Worm (Caenorhabditis elegans): ENCODE measurements around the gene ceh-75.

The ceh-75 gene

DNA sequence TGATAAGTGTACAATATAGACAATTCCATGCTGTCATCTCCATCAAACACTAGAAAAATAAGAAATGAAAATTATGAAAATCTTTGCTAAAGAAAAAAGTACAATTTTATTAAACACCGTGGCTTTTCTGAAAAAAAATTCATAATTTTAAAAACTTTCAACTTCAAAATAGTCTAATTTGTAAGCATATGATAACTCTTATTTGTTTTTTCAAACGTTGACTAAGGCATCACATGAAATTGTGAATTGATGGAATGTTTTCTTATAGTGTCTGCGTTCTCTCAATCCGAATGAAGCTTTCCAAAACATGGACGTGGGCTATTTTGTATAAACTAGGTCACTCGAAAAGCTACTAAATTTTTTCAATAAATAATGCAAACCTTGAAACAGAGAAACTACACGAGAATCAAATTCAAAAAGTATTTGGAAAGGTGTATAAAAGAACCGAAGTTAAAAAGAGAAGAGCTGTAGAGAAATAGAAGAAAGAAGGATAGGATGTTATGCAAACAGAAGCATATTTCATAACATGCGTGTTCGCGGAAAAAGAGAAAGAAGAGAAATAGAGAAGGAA lies 35.1 kb upstream of the ceh-75 start, which contains the start of gene clp-9:
Gene clp-9 (minus strand): TSS at position 51 of the 571 bp plus-strand sequence.
- TF ChIP-seq lin-39 (tag; optimal IDR thresholded peaks at IDR 0.05) (no peak), Y55F3AM.14 (GFP tag; optimal IDR thresholded peaks at IDR 0.05) (no peak), ZK546.5 (tag; optimal IDR thresholded peaks at IDR 0.05) (no peak), egl-27 (tag; optimal IDR thresholded peaks at IDR 0.05) (no peak), nhr-10 (tag; optimal IDR thresholded peaks at IDR 0.05) (no peak), fos-1 (tag; optimal IDR thresholded peaks at IDR 0.05) (no peak), snpc-4 (tag; optimal IDR thresholded peaks at IDR 0.05) (no peak), lsy-2 (tag; optimal IDR thresholded peaks at IDR 0.05) (no peak), unc-55 (GFP tag; optimal IDR thresholded peaks at IDR 0.05) (peak; percentile 77), gmeb-1 (tag; optimal IDR thresholded peaks at IDR 0.05) (no peak), C34F6.9 (tag; optimal IDR thresholded peaks at IDR 0.05) (peak; percentile 31), mab-5 (tag; optimal IDR thresholded peaks at IDR 0.05) (no peak)

DNA sequence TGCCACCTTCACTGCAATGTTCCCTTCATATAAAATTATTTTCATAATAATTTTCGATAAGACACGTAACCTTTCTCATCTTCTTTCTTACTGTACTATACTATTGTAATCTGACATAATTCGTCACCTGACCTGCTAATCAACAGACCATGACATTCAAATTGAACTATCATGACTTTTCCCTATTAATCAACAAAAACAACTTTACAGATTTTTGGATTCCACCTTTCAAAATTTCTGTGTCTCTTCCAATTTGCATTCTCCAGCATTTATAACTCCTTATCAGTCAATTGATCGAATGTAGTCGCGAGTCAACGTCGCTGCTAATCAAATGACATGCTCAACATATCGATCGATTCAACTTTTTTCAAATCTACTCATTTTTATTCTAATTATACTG lies 31.5 kb upstream of the ceh-75 start, which contains the start of gene fshr-1:
Gene fshr-1 (plus strand): TSS at position 209 of the 400 bp plus-strand sequence.
- TF ChIP-seq crh-2 (tag; optimal IDR thresholded peaks at IDR 0.05): peak; percentile 30
- no peak for TF ChIP-seq mab-5 (tag; optimal IDR thresholded peaks at IDR 0.05)
- no peak for TF ChIP-seq unc-62 (GFP tag; optimal IDR thresholded peaks at IDR 0.05)
- no peak for TF ChIP-seq gmeb-1 (tag; optimal IDR thresholded peaks at IDR 0.05)
- no peak for TF ChIP-seq nhr-77 (tag; optimal IDR thresholded peaks at IDR 0.05)
- TF ChIP-seq nhr-23 (tag; optimal IDR thresholded peaks at IDR 0.05): no peak
- TF ChIP-seq fos-1 (tag; optimal IDR thresholded peaks at IDR 0.05): peak; percentile 57

DNA sequence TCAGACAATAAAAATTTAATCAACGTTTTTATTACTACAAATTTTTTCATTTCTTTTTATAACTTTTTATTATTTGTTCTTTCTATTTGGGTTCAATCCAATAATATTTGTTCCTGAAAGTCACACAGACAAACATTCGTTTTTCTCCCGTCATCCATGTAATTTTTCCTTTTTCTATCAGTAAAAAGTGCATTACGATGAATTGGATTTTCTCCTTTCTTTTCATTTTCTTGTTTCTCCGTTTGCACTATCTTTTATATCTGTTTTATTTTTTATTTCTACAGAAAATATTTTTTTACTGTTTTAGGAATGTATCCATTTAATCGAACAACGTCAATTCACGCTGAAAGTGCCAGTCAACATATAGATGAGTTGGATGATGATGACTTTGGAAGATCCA lies 21.9 kb upstream of the ceh-75 start, which contains the start of gene egl-47:
Gene egl-47 (plus strand): TSS at position 301 of the 400 bp plus-strand sequence.
- TF ChIP-seq crh-2 (tag; optimal IDR thresholded peaks at IDR 0.05) (no peak), ama-1 (optimal IDR thresholded peaks at IDR 0.05) (no peak), dmd-4 (tag; optimal IDR thresholded peaks at IDR 0.05) (no peak), nhr-6 (tag; optimal IDR thresholded peaks at IDR 0.05) (no peak), gmeb-1 (tag; optimal IDR thresholded peaks at IDR 0.05) (no peak), ZK546.5 (tag; optimal IDR thresholded peaks at IDR 0.05) (no peak), peb-1 (tag; optimal IDR thresholded peaks at IDR 0.05) (no peak), R02D3.7 (tag; optimal IDR thresholded peaks at IDR 0.05) (no peak), mab-5 (tag; optimal IDR thresholded peaks at IDR 0.05) (no peak), ceh-82 (tag; optimal IDR thresholded peaks at IDR 0.05) (no peak), fos-1 (tag; optimal IDR thresholded peaks at IDR 0.05) (no peak), skn-1 (tag; optimal IDR thresholded peaks at IDR 0.05) (no peak), lsy-2 (tag; optimal IDR thresholded peaks at IDR 0.05) (no peak), Y55F3AM.14 (GFP tag; optimal IDR thresholded peaks at IDR 0.05) (no peak), lin-11 (tag; optimal IDR thresholded peaks at IDR 0.05) (no peak), nhr-129 (tag; optimal IDR thresholded peaks at IDR 0.05) (no peak), unc-55 (GFP tag; optimal IDR thresholded peaks at IDR 0.05) (no peak)

DNA sequence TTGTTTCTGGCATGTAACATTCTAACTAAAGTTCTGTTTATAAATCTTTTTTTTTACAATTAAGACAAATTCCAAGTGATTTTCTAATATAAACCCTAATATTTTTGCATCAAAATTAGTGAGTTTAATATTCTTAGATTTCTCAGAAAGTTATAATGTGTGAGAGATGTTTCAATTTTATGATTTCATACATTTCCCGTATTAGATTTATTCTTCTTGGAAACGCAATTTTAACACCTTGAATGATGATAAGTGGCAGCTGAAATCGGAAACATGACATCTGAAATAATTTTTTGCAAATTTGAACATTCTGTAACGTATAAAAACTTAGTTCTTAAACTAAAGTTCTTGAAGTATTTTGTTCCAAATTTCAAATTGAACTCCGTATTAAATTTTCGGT lies 20.0 kb upstream of the ceh-75 start:
- no peak for TF ChIP-seq dmd-4 (tag; optimal IDR thresholded peaks at IDR 0.05)
- no peak for TF ChIP-seq mdl-1 (tag; optimal IDR thresholded peaks at IDR 0.05)

DNA sequence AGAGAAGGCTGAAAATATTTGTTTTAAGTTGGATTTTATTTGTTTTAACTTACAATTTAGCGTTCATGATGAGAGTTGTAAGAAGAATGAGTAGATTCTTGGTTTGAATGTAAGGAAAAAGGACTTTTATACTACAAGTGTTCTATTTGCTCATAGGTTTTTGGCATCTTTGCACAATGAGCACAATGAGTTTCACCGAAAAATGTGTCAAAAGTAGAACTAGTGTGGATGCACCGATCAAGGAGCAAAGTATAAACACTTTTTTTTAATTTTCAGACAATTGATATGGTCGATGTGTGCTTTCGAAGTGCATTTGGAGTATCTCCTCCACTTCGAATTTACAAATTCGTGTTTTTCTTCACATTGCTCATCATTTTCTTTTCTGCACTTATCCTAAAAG lies 15.0 kb upstream of the ceh-75 start, which contains the start of gene fipr-11:
Gene fipr-11 (minus strand): TSS at position 101 of the 400 bp plus-strand sequence.
- TF ChIP-seq ama-1 (optimal IDR thresholded peaks at IDR 0.05): no peak
- TF ChIP-seq unc-39 (tag; optimal IDR thresholded peaks at IDR 0.05): no peak
- TF ChIP-seq lsy-2 (tag; optimal IDR thresholded peaks at IDR 0.05): no peak
- TF ChIP-seq ceh-82 (tag; optimal IDR thresholded peaks at IDR 0.05): no peak
- no peak for TF ChIP-seq lin-39 (tag; optimal IDR thresholded peaks at IDR 0.05)
- no peak for TF ChIP-seq nhr-21 (tag; optimal IDR thresholded peaks at IDR 0.05)
- TF ChIP-seq lin-13 (GFP tag; optimal IDR thresholded peaks at IDR 0.05): no peak
- no peak for TF ChIP-seq blmp-1 (tag; optimal IDR thresholded peaks at IDR 0.05; ENCODE audit: insufficient read depth)

DNA sequence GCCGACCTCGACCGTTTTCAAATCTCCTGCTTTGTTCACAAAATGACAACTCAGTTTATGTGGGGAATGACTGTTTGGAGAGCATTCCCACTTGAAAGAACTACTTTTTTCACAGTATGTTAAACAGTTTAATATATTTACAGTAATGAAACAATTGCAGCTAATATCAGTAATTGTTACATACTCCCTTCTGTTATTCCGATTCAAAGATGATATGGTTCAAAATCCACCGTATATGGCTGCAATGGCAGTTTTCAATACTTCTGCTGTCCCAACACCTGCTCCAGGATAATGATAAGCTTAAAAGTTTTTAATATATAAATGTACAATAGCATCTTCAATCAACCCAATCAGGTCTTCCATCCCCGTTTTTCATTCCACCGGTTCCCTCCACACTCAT lies 13.9 kb upstream of the ceh-75 start:
- TF ChIP-seq mbf-1 (tag; optimal IDR thresholded peaks at IDR 0.05) (no peak), nhr-11 (tag; optimal IDR thresholded peaks at IDR 0.05) (no peak), crh-2 (tag; optimal IDR thresholded peaks at IDR 0.05) (no peak), ceh-82 (tag; optimal IDR thresholded peaks at IDR 0.05) (no peak), mab-5 (tag; optimal IDR thresholded peaks at IDR 0.05) (no peak), peb-1 (tag; optimal IDR thresholded peaks at IDR 0.05) (no peak), nhr-77 (tag; optimal IDR thresholded peaks at IDR 0.05) (no peak)
